Fruit fly (Drosophila melanogaster) whole organism, embryonic: ENCODE data around the gene dlg1.

Source experiments
- ATbp ChIP-seq: fragments of 200-800 bp; sonication (Bioruptor generic); optimal IDR thresholded peaks from 2 replicates; lab custom pipeline; 2017; ENCODE audit warnings: missing biosample characterization, mild to moderate bottlenecking, missing genetic modification characterization, missing genetic modification reagents
- Ada2b ChIP-seq: fragments of 200-800 bp; sonication (Bioruptor generic); IDR thresholded peaks from 2 replicates; pipeline ENCODE4 v1.3.6; 2022; ENCODE audit warnings: missing biosample characterization, missing genetic modification characterization
- Atf3 ChIP-seq: fragments of 200-800 bp; sonication (Bioruptor generic); optimal IDR thresholded peaks from 3 replicates; lab custom pipeline; 2016; ENCODE audit warnings: missing biosample characterization, missing genetic modification characterization
- Blimp-1 ChIP-seq: fragments of 200-800 bp; sonication (Bioruptor generic); optimal IDR thresholded peaks from 3 replicates; lab custom pipeline; 2018; ENCODE audit warnings: missing biosample characterization, missing genetic modification characterization, mild to moderate bottlenecking, moderate library complexity, missing genetic modification reagents
- CG10267 ChIP-seq: fragments of 200-800 bp; sonication (Bioruptor generic); optimal IDR thresholded peaks from 2 replicates; lab custom pipeline; 2018; ENCODE audit warnings: missing biosample characterization, mild to moderate bottlenecking, missing genetic modification characterization, moderate library complexity
- CG10565 ChIP-seq: fragments of 200-800 bp; sonication (Bioruptor generic); optimal IDR thresholded peaks from 3 replicates; lab custom pipeline; 2016; ENCODE audit warnings: missing biosample characterization, mild to moderate bottlenecking, missing genetic modification characterization
- CG12769 ChIP-seq: fragments of 200-800 bp; sonication (Bioruptor generic); optimal IDR thresholded peaks from 2 replicates; lab custom pipeline; 2019; ENCODE audit warnings: missing biosample characterization, mild to moderate bottlenecking, missing genetic modification characterization, moderate library complexity
- CG13624 ChIP-seq: fragments of 200-800 bp; sonication (Bioruptor generic); optimal IDR thresholded peaks from 2 replicates; lab custom pipeline; 2016; ENCODE audit warnings: missing biosample characterization, missing genetic modification characterization
- CG13894 ChIP-seq: fragments of 200-800 bp; sonication (Bioruptor generic); optimal IDR thresholded peaks from 3 replicates; lab custom pipeline; 2018; ENCODE audit warnings: missing biosample characterization, mild to moderate bottlenecking, missing genetic modification characterization, moderate library complexity
- CG14860 ChIP-seq: fragments of 200-800 bp; sonication (Bioruptor generic); IDR thresholded peaks from 3 replicates; pipeline ENCODE4 v1.3.6; 2022; ENCODE audit warnings: missing biosample characterization, missing genetic modification characterization; ENCODE audit not compliant: partially characterized antibody
- CG14965 ChIP-seq: fragments of 200-800 bp; sonication (Bioruptor generic); optimal IDR thresholded peaks from 2 replicates; lab custom pipeline; 2016; ENCODE audit warnings: missing biosample characterization, missing genetic modification characterization, borderline replicate concordance
- CG15269 ChIP-seq: fragments of 200-800 bp; sonication (Bioruptor generic); optimal IDR thresholded peaks from 2 replicates; lab custom pipeline; 2018; ENCODE audit warnings: missing biosample characterization, mild to moderate bottlenecking, missing genetic modification characterization, moderate library complexity
- CG15479 ChIP-seq: fragments of 200-800 bp; sonication (Bioruptor generic); optimal IDR thresholded peaks from 3 replicates; lab custom pipeline; 2019; ENCODE audit warnings: missing biosample characterization, mild to moderate bottlenecking, missing genetic modification characterization, moderate library complexity
- CG15601 ChIP-seq: fragments of 200-800 bp; sonication (Bioruptor generic); optimal IDR thresholded peaks from 3 replicates; lab custom pipeline; 2019; ENCODE audit warnings: missing biosample characterization, mild to moderate bottlenecking, missing genetic modification characterization, moderate library complexity
- CG16779 ChIP-seq: fragments of 200-800 bp; sonication (Bioruptor generic); IDR thresholded peaks from 2 replicates; pipeline ENCODE4 v1.3.6; 2022; ENCODE audit warnings: missing biosample characterization, missing genetic modification characterization
- CG16813 ChIP-seq: fragments of 200-800 bp; sonication (Bioruptor generic); IDR thresholded peaks from 3 replicates; pipeline ENCODE4 v1.3.6; 2022; ENCODE audit warnings: missing biosample characterization, missing genetic modification characterization; ENCODE audit not compliant: partially characterized antibody
- CG17612 ChIP-seq: fragments of 200-800 bp; sonication (Bioruptor generic); IDR thresholded peaks from 2 replicates; pipeline ENCODE4 v1.3.6; 2022; ENCODE audit warnings: missing biosample characterization, missing genetic modification characterization
- CG17829 ChIP-seq: fragments of 200-800 bp; optimal IDR thresholded peaks from 2 replicates; lab custom pipeline; 2019; ENCODE audit warnings: missing biosample characterization, mild to moderate bottlenecking, missing genetic modification characterization, moderate library complexity
- CG1832 ChIP-seq: fragments of 200-800 bp; sonication (Bioruptor generic); optimal IDR thresholded peaks from 2 replicates; lab custom pipeline; 2017; ENCODE audit warnings: missing biosample characterization, mild to moderate bottlenecking, missing genetic modification characterization, inconsistent platforms
- CG34422 ChIP-seq: fragments of 200-800 bp; sonication (Bioruptor generic); IDR thresholded peaks from 3 replicates; pipeline ENCODE4 v1.3.6; 2022; ENCODE audit warnings: missing biosample characterization, missing genetic modification characterization
- CG3838 ChIP-seq: fragments of 200-800 bp; sonication (Bioruptor generic); optimal IDR thresholded peaks from 3 replicates; lab custom pipeline; 2016; ENCODE audit warnings: missing biosample characterization, missing genetic modification characterization
- CG9727 ChIP-seq: fragments of 200-800 bp; sonication (Bioruptor generic); optimal IDR thresholded peaks from 3 replicates; lab custom pipeline; 2017; ENCODE audit warnings: missing biosample characterization, mild to moderate bottlenecking, missing genetic modification characterization
- D19A ChIP-seq: fragments of 200-800 bp; optimal IDR thresholded peaks from 3 replicates; lab custom pipeline; 2019; ENCODE audit warnings: missing biosample characterization, mild to moderate bottlenecking, missing genetic modification characterization, moderate library complexity
- D19B ChIP-seq: fragments of 200-800 bp; sonication (Bioruptor generic); optimal IDR thresholded peaks from 2 replicates; lab custom pipeline; 2017; ENCODE audit warnings: missing biosample characterization, mild to moderate bottlenecking, missing genetic modification characterization
- Deaf1 ChIP-seq: fragments of 200-800 bp; optimal IDR thresholded peaks from 3 replicates; lab custom pipeline; 2019; ENCODE audit warnings: missing biosample characterization, mild to moderate bottlenecking, missing genetic modification characterization, moderate library complexity
- Dip3 ChIP-seq: fragments of 200-800 bp; sonication (Bioruptor generic); optimal IDR thresholded peaks from 3 replicates; lab custom pipeline; 2016; ENCODE audit warnings: missing biosample characterization, missing genetic modification characterization
- HmgD ChIP-seq: fragments of 200-800 bp; sonication (Bioruptor generic); optimal IDR thresholded peaks from 3 replicates; lab custom pipeline; 2016; ENCODE audit warnings: missing biosample characterization, missing genetic modification characterization
- HmgZ ChIP-seq: fragments of 200-800 bp; sonication (Bioruptor generic); optimal IDR thresholded peaks from 2 replicates; lab custom pipeline; 2018; ENCODE audit warnings: missing biosample characterization, mild to moderate bottlenecking, missing genetic modification characterization
- Hmx ChIP-seq: fragments of 200-800 bp; sonication (Bioruptor generic); optimal IDR thresholded peaks from 2 replicates; lab custom pipeline; 2016; ENCODE audit warnings: missing biosample characterization, missing genetic modification characterization
- Myb ChIP-seq: fragments of 200-800 bp; sonication (Bioruptor generic); optimal IDR thresholded peaks from 2 replicates; lab custom pipeline; 2016; ENCODE audit warnings: missing biosample characterization, missing genetic modification characterization
- NfI ChIP-seq: fragments of 200-800 bp; sonication (Bioruptor generic); optimal IDR thresholded peaks from 3 replicates; lab custom pipeline; 2018; ENCODE audit warnings: missing biosample characterization, mild to moderate bottlenecking, missing genetic modification characterization, moderate library complexity
- ara ChIP-seq: fragments of 200-800 bp; sonication (Bioruptor generic); IDR thresholded peaks from 2 replicates; pipeline ENCODE4 v1.3.6; 2022; ENCODE audit warnings: missing biosample characterization, missing genetic modification characterization
- az2 ChIP-seq: fragments of 200-800 bp; sonication (Bioruptor generic); optimal IDR thresholded peaks from 3 replicates; lab custom pipeline; 2016; ENCODE audit warnings: missing biosample characterization, missing genetic modification characterization
- insv ChIP-seq, 2 experiments: fragments of 200-800 bp; sonication (Bioruptor generic); optimal IDR thresholded peaks; 3 replicates each; lab custom pipeline; 2016 to 2018; ENCODE audit warnings: missing biosample characterization in 2 of 2, missing genetic modification characterization in 2 of 2
- inv ChIP-seq: fragments of 200-800 bp; sonication (Bioruptor generic); IDR thresholded peaks from 2 replicates; pipeline ENCODE4 v1.3.6; 2022; ENCODE audit warnings: missing biosample characterization, missing genetic modification characterization; ENCODE audit not compliant: partially characterized antibody
- jumu ChIP-seq: fragments of 200-800 bp; sonication (Bioruptor generic); optimal IDR thresholded peaks from 3 replicates; lab custom pipeline; 2016; ENCODE audit warnings: missing biosample characterization, missing genetic modification characterization
- kay ChIP-seq: fragments of 200-800 bp; sonication (Bioruptor generic); optimal IDR thresholded peaks from 2 replicates; lab custom pipeline; 2016; ENCODE audit warnings: missing biosample characterization, missing genetic modification characterization
- pb ChIP-seq: fragments of 200-800 bp; sonication (Bioruptor generic); optimal IDR thresholded peaks from 3 replicates; lab custom pipeline; 2016; ENCODE audit warnings: missing biosample characterization, missing genetic modification characterization
- pita ChIP-seq: fragments of 200-800 bp; sonication (Bioruptor generic); optimal IDR thresholded peaks from 2 replicates; lab custom pipeline; 2017; ENCODE audit warnings: missing biosample characterization, mild to moderate bottlenecking, missing genetic modification characterization
- run ChIP-seq: fragments of 200-800 bp; sonication (Bioruptor generic); optimal IDR thresholded peaks from 3 replicates; lab custom pipeline; 2018; ENCODE audit warnings: missing biosample characterization, mild to moderate bottlenecking, missing genetic modification characterization
- sim ChIP-seq: fragments of 200-800 bp; sonication (Bioruptor generic); IDR thresholded peaks from 2 replicates; pipeline ENCODE4 v1.3.6; 2022; ENCODE audit warnings: missing biosample characterization, missing genetic modification characterization
- slp2 ChIP-seq: fragments of 200-800 bp; sonication (Bioruptor generic); optimal IDR thresholded peaks from 2 replicates; lab custom pipeline; 2016; ENCODE audit warnings: missing biosample characterization, missing genetic modification characterization
- sqz ChIP-seq: fragments of 200-800 bp; sonication (Bioruptor generic); optimal IDR thresholded peaks from 3 replicates; lab custom pipeline; 2018; ENCODE audit warnings: missing biosample characterization, mild to moderate bottlenecking, missing genetic modification characterization
- wek ChIP-seq: fragments of 200-800 bp; sonication (Bioruptor generic); optimal IDR thresholded peaks from 3 replicates; lab custom pipeline; 2018; ENCODE audit warnings: missing biosample characterization, mild to moderate bottlenecking, missing genetic modification characterization, moderate library complexity
- zen ChIP-seq: fragments of 200-800 bp; sonication (Bioruptor generic); optimal IDR thresholded peaks from 3 replicates; lab custom pipeline; 2018; ENCODE audit warnings: missing biosample characterization, mild to moderate bottlenecking, missing genetic modification characterization, moderate library complexity

dlg1 gene

DNA sequence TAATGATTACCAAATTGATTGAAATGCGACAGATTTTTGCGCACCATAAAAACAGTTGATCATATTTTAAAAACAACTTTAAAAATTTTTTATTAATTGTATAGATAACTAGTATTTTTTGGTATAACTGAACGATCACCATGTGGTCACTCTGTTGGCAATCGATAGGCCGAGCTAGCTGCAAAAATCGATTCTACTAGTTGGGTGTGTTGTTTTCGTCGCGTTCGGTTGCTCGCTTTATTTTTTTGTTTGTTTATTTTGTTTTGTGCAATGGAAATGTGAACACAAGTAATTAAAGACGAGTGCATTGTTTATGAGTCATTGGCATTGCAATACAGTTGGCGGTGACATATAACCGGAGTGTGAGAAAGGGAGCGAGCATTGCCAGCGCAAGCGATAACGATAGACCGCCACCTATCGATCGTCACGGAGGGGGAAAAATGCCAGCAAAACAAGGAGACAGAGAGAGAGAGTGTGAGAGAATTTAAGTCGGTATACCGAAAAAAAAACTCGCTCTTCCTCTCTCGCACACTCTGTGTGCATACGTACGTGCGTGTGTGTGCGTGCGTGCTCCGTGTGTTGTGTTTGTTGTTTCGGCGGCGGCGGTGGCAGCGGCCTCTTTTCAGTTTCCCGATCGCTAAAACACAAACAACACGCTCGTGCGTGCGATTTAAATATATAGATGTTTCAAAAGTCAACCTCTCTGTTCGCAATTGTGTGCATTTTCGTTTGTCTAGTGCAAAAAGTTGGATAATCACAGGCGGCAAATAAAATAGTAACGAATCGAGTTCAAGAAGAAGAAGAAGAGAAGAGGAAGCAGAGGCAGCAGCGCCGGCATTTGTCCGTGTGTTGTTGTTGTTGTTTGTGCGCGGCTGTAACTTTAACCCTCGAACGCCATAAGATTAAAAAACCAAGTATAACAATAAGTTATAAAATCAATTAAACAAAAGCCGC, 20.3 kb downstream of the dlg1 start (continued):
- TF ChIP-seq CG10267 (tag; lab: Kevin White, UChicago) (peak; percentile 17), CG10565 (GFP tag; lab: Kevin White, UChicago) (no peak), CG34422 (peak; percentile 43; the same call in 1 of the 3 replicates), D19A (no peak), CG1832 (peak; percentile 56)

DNA sequence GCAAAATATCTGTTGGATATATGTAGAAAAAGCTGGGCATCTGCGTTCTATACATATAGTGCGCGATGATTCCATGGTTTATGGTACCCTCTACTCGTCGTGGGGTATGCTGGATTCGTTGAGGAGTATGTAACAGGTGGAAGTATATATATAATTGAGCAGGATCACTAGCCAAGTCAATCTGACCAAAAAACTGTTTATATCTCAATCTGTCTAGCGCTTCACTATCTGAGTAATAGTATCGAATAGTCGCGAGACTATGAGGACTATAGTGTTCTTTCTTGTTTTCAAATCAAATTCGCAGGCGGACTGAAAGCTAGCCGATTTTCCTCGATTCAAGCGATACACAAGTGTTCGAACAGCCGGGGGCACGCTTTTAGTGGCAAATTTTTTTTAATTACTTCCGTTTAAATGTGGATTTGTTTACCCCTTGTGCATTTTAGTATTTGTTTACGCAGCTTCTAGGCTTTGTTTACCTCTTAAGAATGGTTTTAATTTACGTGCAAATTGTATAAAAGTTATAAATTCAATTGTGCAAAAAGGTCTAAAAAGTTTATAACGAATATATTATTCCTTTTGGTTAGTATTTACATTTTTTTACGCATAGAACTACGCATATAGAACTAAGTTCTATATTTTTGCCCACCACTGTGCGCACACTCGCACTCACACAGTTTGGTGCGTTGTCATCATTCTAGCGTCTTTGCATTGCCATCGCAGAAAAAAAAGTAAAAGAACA, 21.3 kb downstream of the dlg1 start:
- peak; percentile 62 for TF ChIP-seq slp2 (GFP tag; lab: Kevin White, UChicago)
- peak; percentile 60 for TF ChIP-seq Blimp-1
- peak; percentile 65 for TF ChIP-seq ara (GFP tag; lab: Robert Waterston, UW)
- TF ChIP-seq wek (GFP tag; lab: Kevin White, UChicago) = peak; percentile 30
- TF ChIP-seq CG14860 (GFP tag; lab: Robert Waterston, UW) = no peak
- peak; percentile 60 for TF ChIP-seq CG3838
- peak; percentile 81 for TF ChIP-seq CG15269 (tag; lab: Kevin White, UChicago)
- TF ChIP-seq CG14965 (GFP tag; lab: Kevin White, UChicago) = peak; percentile 2
- TF ChIP-seq run (tag; lab: Kevin White, UChicago) = peak; percentile 39
- TF ChIP-seq Dip3 (GFP tag; lab: Kevin White, UChicago) = peak; percentile 84
- TF ChIP-seq inv (GFP tag; lab: Robert Waterston, UW) = no peak
- peak; percentile 39 for TF ChIP-seq Hmx (GFP tag; lab: Kevin White, UChicago)
- peak; percentile 78 for TF ChIP-seq NfI
- peak; percentile 73 for TF ChIP-seq az2 (GFP tag; lab: Kevin White, UChicago)
- TF ChIP-seq sqz (GFP tag; lab: Kevin White, UChicago) = peak; percentile 43
- TF ChIP-seq pb (GFP tag; lab: Kevin White, UChicago) = peak; percentile 79
- peak; percentile 47 for TF ChIP-seq Deaf1 (tag; lab: Kevin White, UChicago)
- peak; percentile 51; the same call in 1 of the 2 replicates for TF ChIP-seq sim
- no peak for TF ChIP-seq insv (GFP tag; optimal IDR thresholded peaks at IDR 0.05; lab: Kevin White, UChicago)
- peak; percentile 55 for TF ChIP-seq CG15601 (tag; lab: Kevin White, UChicago)
- TF ChIP-seq HmgD = peak; percentile 9
- no peak for TF ChIP-seq CG15479 (GFP tag; lab: Kevin White, UChicago)
- peak; percentile 41 for TF ChIP-seq kay (GFP tag; lab: Kevin White, UChicago)
- peak; percentile 76 for TF ChIP-seq CG16779
- peak; percentile 84 for TF ChIP-seq HmgZ (tag; lab: Kevin White, UChicago)
- no peak for TF ChIP-seq pita (GFP tag; lab: Kevin White, UChicago)
- TF ChIP-seq CG17612 = peak; percentile 76
- TF ChIP-seq CG13894 (tag; lab: Kevin White, UChicago) = peak; percentile 58
- TF ChIP-seq D19B = peak; percentile 90
- TF ChIP-seq ATbp (GFP tag; lab: Kevin White, UChicago) = peak; percentile 54
- TF ChIP-seq CG16813 (GFP tag; lab: Robert Waterston, UW) = no peak
- TF ChIP-seq CG13624 = peak; percentile 85
- TF ChIP-seq CG34422 = peak; percentile 76
- peak; percentile 91 for TF ChIP-seq Ada2b (GFP tag; lab: Robert Waterston, UW)
- peak; percentile 94 for TF ChIP-seq CG12769 (tag; lab: Kevin White, UChicago)
- TF ChIP-seq CG9727 (GFP tag; lab: Kevin White, UChicago) = peak; percentile 76
- peak; percentile 57 for TF ChIP-seq Atf3 (GFP tag; lab: Kevin White, UChicago)
- TF ChIP-seq CG17829 (tag; lab: Kevin White, UChicago) = peak; percentile 56
- peak; percentile 64 for TF ChIP-seq Myb (GFP tag; lab: Kevin White, UChicago)
- peak; percentile 84 for TF ChIP-seq jumu
- TF ChIP-seq zen (tag; lab: Kevin White, UChicago) = peak; percentile 56
